Worm (Caenorhabditis elegans) whole organism, L3 larva: ENCODE measurements around the gene rpia-1.
A peak's percentile ranks its signal among the peaks of the same experiment; 100 is the strongest.

Source experiments
- R02D3.7 ChIP-seq: fragments of 150-350 bp; optimal IDR thresholded peaks from 2 replicates; lab custom pipeline; 2014; ENCODE audit warnings: missing biosample characterization, missing genetic modification characterization
- aly-2 ChIP-seq: fragments of 150-350 bp; optimal IDR thresholded peaks from 2 replicates; lab custom pipeline; 2014; ENCODE audit warnings: missing biosample characterization, missing genetic modification characterization
- ama-1 ChIP-seq: fragments of 150-350 bp; optimal IDR thresholded peaks from 2 replicates; lab custom pipeline; 2018
- ceh-16 ChIP-seq: sonication (generic microtip); optimal IDR thresholded peaks from 2 replicates; lab custom pipeline; 2017; ENCODE audit warnings: missing biosample characterization, missing genetic modification characterization
- ceh-28 ChIP-seq: fragments of 150-350 bp; optimal IDR thresholded peaks from 2 replicates; lab custom pipeline; 2014; ENCODE audit warnings: missing biosample characterization, missing genetic modification reagents, missing genetic modification characterization
- ceh-9 ChIP-seq: sonication (generic microtip); optimal IDR thresholded peaks from 2 replicates; lab custom pipeline; 2018; ENCODE audit warnings: missing biosample characterization, missing genetic modification characterization
- daf-12 ChIP-seq: fragments of 150-350 bp; optimal IDR thresholded peaks from 2 replicates; lab custom pipeline; 2014; ENCODE audit warnings: missing biosample characterization, missing genetic modification reagents, missing genetic modification characterization
- egl-27 ChIP-seq: sonication (generic microtip); optimal IDR thresholded peaks from 4 replicates; lab custom pipeline; 2017; ENCODE audit warnings: missing biosample characterization, missing genetic modification reagents, missing genetic modification characterization
- egl-5 ChIP-seq: fragments of 150-350 bp; optimal IDR thresholded peaks from 2 replicates; lab custom pipeline; 2017; ENCODE audit warnings: missing biosample characterization, missing genetic modification reagents, missing genetic modification characterization, inconsistent platforms
- elt-1 ChIP-seq: fragments of 150-350 bp; optimal IDR thresholded peaks from 2 replicates; lab custom pipeline; 2014; ENCODE audit warnings: missing biosample characterization, missing genetic modification characterization
- elt-2 ChIP-seq: sonication (generic microtip); optimal IDR thresholded peaks from 2 replicates; lab custom pipeline; 2016; ENCODE audit warnings: missing genetic modification reagents, mild to moderate bottlenecking, missing genetic modification characterization, missing compliant biosample characterization
- elt-3 ChIP-seq, 3 experiments: fragments of 150-350 bp in 1 of 3; sonication (generic microtip) in 2 of 3; optimal IDR thresholded peaks; 2 replicates in 2 of 3; 4 replicates in 1 of 3; lab custom pipeline; 2014 to 2017; ENCODE audit warnings: missing biosample characterization in 3 of 3, missing genetic modification characterization in 3 of 3
- eor-1 ChIP-seq, 2 experiments: fragments of 150-350 bp; optimal IDR thresholded peaks; 2 replicates each; lab custom pipeline; 2014 to 2018; ENCODE audit warnings: missing biosample characterization in 2 of 2, missing genetic modification characterization in 2 of 2
- fkh-2 ChIP-seq: fragments of 150-350 bp; optimal IDR thresholded peaks from 2 replicates; lab custom pipeline; 2014; ENCODE audit warnings: missing biosample characterization, missing genetic modification reagents, missing genetic modification characterization
- jun-1 ChIP-seq: fragments of 150-350 bp; optimal IDR thresholded peaks from 2 replicates; lab custom pipeline; 2014; ENCODE audit warnings: missing biosample characterization, missing genetic modification reagents, missing genetic modification characterization
- lin-15B ChIP-seq: fragments of 150-350 bp; optimal IDR thresholded peaks from 2 replicates; lab custom pipeline; 2014; ENCODE audit warnings: missing biosample characterization, missing genetic modification characterization
- lin-39 ChIP-seq: fragments of 150-350 bp; optimal IDR thresholded peaks from 2 replicates; lab custom pipeline; 2018; ENCODE audit warnings: missing biosample characterization, missing genetic modification reagents, missing genetic modification characterization
- lsy-12 ChIP-seq: sonication (generic microtip); optimal IDR thresholded peaks from 2 replicates; lab custom pipeline; 2016; ENCODE audit warnings: mild to moderate bottlenecking, missing genetic modification characterization, missing compliant biosample characterization
- mdl-1 ChIP-seq: fragments of 150-350 bp; optimal IDR thresholded peaks from 2 replicates; lab custom pipeline; 2014; ENCODE audit warnings: missing biosample characterization, missing genetic modification characterization
- mml-1 ChIP-seq: fragments of 150-350 bp; sonication (generic microtip); optimal IDR thresholded peaks from 3 replicates; lab custom pipeline; 2014; ENCODE audit warnings: missing biosample characterization, missing genetic modification characterization
- nfya-1 ChIP-seq: sonication (generic microtip); optimal IDR thresholded peaks from 2 replicates; lab custom pipeline; 2017; ENCODE audit warnings: missing genetic modification characterization, mild to moderate bottlenecking, missing compliant biosample characterization, antibody characterized with exemption, moderate library complexity; ENCODE audit not compliant: insufficient read depth
- nhr-11 ChIP-seq: fragments of 150-350 bp; optimal IDR thresholded peaks from 2 replicates; lab custom pipeline; 2014; ENCODE audit warnings: missing biosample characterization, missing genetic modification characterization
- nhr-12 ChIP-seq: fragments of 150-350 bp; optimal IDR thresholded peaks from 2 replicates; lab custom pipeline; 2014; ENCODE audit warnings: missing biosample characterization, missing genetic modification characterization
- nhr-23 ChIP-seq: fragments of 150-350 bp; optimal IDR thresholded peaks from 2 replicates; lab custom pipeline; 2014; ENCODE audit warnings: missing biosample characterization, missing genetic modification reagents, missing genetic modification characterization
- nhr-237 ChIP-seq: fragments of 150-350 bp; optimal IDR thresholded peaks from 2 replicates; lab custom pipeline; 2014; ENCODE audit warnings: missing biosample characterization, missing genetic modification characterization
- nhr-25 ChIP-seq: sonication (generic microtip); optimal IDR thresholded peaks from 2 replicates; lab custom pipeline; 2017; ENCODE audit warnings: missing biosample characterization, missing genetic modification characterization
- nhr-43 ChIP-seq: sonication (generic microtip); optimal IDR thresholded peaks from 2 replicates; lab custom pipeline; 2016; ENCODE audit warnings: mild to moderate bottlenecking, missing genetic modification characterization, missing compliant biosample characterization; ENCODE audit not compliant: poor library complexity, severe bottlenecking
- nhr-67 ChIP-seq: fragments of 150-350 bp; optimal IDR thresholded peaks from 2 replicates; lab custom pipeline; 2014; ENCODE audit warnings: missing biosample characterization, missing genetic modification characterization
- nhr-77 ChIP-seq: fragments of 150-350 bp; optimal IDR thresholded peaks from 2 replicates; lab custom pipeline; 2014; ENCODE audit warnings: missing biosample characterization, missing genetic modification characterization
- pha-4 ChIP-seq: fragments of 150-350 bp; optimal IDR thresholded peaks from 2 replicates; lab custom pipeline; 2014; ENCODE audit warnings: missing biosample characterization, missing genetic modification reagents, missing genetic modification characterization
- pqm-1 ChIP-seq: fragments of 150-350 bp; optimal IDR thresholded peaks from 2 replicates; lab custom pipeline; 2017; ENCODE audit warnings: missing biosample characterization, missing genetic modification characterization, inconsistent platforms
- sea-2 ChIP-seq: fragments of 150-350 bp; sonication (generic microtip); optimal IDR thresholded peaks from 4 replicates; lab custom pipeline; 2014; ENCODE audit warnings: missing biosample characterization, missing genetic modification reagents, missing genetic modification characterization
- skn-1 ChIP-seq: fragments of 150-350 bp; optimal IDR thresholded peaks from 2 replicates; lab custom pipeline; 2014; ENCODE audit warnings: missing biosample characterization, missing genetic modification characterization
- snpc-4 ChIP-seq: fragments of 150-350 bp; optimal IDR thresholded peaks from 2 replicates; lab custom pipeline; 2014; ENCODE audit warnings: missing biosample characterization, missing genetic modification characterization
- tbx-2 ChIP-seq: sonication (generic microtip); optimal IDR thresholded peaks from 2 replicates; lab custom pipeline; 2016; ENCODE audit warnings: mild to moderate bottlenecking, missing genetic modification characterization, missing compliant biosample characterization
- unc-39 ChIP-seq: sonication (generic microtip); optimal IDR thresholded peaks from 4 replicates; lab custom pipeline; 2017; ENCODE audit warnings: missing biosample characterization, missing genetic modification characterization
- unc-62 ChIP-seq: fragments of 150-350 bp; sonication (generic microtip); optimal IDR thresholded peaks from 4 replicates; lab custom pipeline; 2014; ENCODE audit warnings: missing biosample characterization, missing genetic modification reagents, missing genetic modification characterization

The rpia-1 gene

DNA sequence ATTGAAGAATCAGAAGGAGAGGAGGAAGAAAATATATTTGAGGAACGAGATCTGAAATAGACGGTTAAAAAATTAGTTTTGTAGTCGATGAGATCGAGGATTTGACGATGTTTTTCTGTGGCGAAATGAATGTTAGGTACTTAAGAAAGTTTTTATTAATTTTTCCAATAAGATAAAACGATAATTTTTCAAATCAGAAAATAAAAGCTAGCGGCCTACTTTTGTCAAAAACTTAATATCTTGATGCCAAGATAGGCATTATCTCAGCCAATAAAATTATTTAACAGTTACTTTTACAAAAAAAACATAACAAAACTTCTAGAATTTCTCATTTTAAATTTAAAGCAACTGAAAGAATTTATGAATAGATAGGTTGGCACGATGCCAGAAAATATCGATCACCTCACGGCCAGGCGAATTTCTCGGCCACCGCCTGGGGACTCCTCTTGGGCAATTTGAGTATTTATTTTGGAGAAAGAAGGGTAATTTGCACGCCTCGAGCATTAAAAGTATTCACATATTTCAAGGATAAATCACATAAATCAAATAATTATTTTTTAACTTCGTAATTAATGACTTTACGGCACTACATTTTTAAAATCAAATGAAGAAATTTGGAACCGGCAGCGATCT, 35.1 kb upstream of the rpia-1 start, which contains the start of gene fubl-2:
Gene fubl-2, minus strand, starts transcription at position 51 of the 633 bp plus-strand sequence.
- TF ChIP-seq nhr-11 (tag; lab: Kevin White, UChicago) (no peak), pqm-1 (tag; lab: Kevin White, UChicago) (peak; percentile 24), lsy-12 (tag; lab: Kevin White, UChicago) (no peak), skn-1 (no peak), lin-39 (peak; percentile 72), lin-15B (tag; lab: Kevin White, UChicago) (peak; percentile 82), nhr-237 (tag; lab: Kevin White, UChicago) (no peak), R02D3.7 (tag; lab: Kevin White, UChicago) (peak; percentile 44), ceh-9 (tag; lab: Kevin White, UChicago) (no peak), unc-62 (GFP tag; lab: Kevin White, UChicago) (no peak), egl-27 (tag; lab: Kevin White, UChicago) (no peak), snpc-4 (tag; lab: Kevin White, UChicago) (peak; percentile 58), sea-2 (GFP tag; lab: Kevin White, UChicago) (no peak), elt-2 (tag; lab: Kevin White, UChicago) (peak; percentile 35), nhr-23 (tag; lab: Kevin White, UChicago) (no peak), nfya-1 (tag; lab: Kevin White, UChicago) (peak; percentile 68), egl-5 (tag; lab: Kevin White, UChicago) (no peak), ceh-16 (tag; lab: Kevin White, UChicago) (no peak), nhr-77 (no peak), elt-3 (tag; optimal IDR thresholded peaks at IDR 0.05; lab: Kevin White, UChicago) (no peak), nhr-43 (tag; lab: Kevin White, UChicago) (peak; percentile 83), ama-1 (no peak), unc-39 (tag; lab: Kevin White, UChicago) (no peak), nhr-25 (peak; percentile 41), pha-4 (tag; lab: Kevin White, UChicago) (peak; percentile 71), eor-1 (tag; optimal IDR thresholded peaks at IDR 0.05; lab: Kevin White, UChicago) (no peak), nhr-12 (no peak), ceh-28 (peak; percentile 73)

ce11 chrIII:7090545-7090944, 32.4 kb upstream of the rpia-1 start, which contains the start of gene ZK418.10:
ZK418.10 (minus strand) TSS chrIII:7090692.
- TF ChIP-seq aly-2 (tag; lab: Kevin White, UChicago): no peak
- no peak for TF ChIP-seq ceh-16 (tag; lab: Kevin White, UChicago)
- no peak for TF ChIP-seq pha-4 (tag; lab: Kevin White, UChicago)
- no peak for TF ChIP-seq nhr-11 (tag; lab: Kevin White, UChicago)
- no peak for TF ChIP-seq tbx-2 (tag; lab: Kevin White, UChicago)
- no peak for TF ChIP-seq daf-12 (tag; lab: Kevin White, UChicago)
- no peak for TF ChIP-seq nhr-12
- TF ChIP-seq nhr-77: no peak

ce11 chrIII:7091042-7091441, 31.9 kb upstream of the rpia-1 start, which contains the start of gene ZK418.2:
ZK418.2 (plus strand) TSS chrIII:7091342.
- TF ChIP-seq nhr-11 (tag; lab: Kevin White, UChicago) (no peak), lsy-12 (tag; lab: Kevin White, UChicago) (no peak), eor-1 (tag; optimal IDR thresholded peaks at IDR 0.05; lab: Kevin White, UChicago) (no peak), nhr-23 (tag; lab: Kevin White, UChicago) (no peak), mdl-1 (tag; lab: Kevin White, UChicago) (no peak), pqm-1 (tag; lab: Kevin White, UChicago) (no peak), fkh-2 (tag; lab: Kevin White, UChicago) (no peak), elt-1 (no peak), nhr-12 (no peak), jun-1 (no peak), lin-39 (no peak), daf-12 (tag; lab: Kevin White, UChicago) (no peak), unc-39 (tag; lab: Kevin White, UChicago) (no peak), ama-1 (no peak), nhr-25 (no peak), aly-2 (tag; lab: Kevin White, UChicago) (no peak)

- TF ChIP-seq nhr-11 (tag; lab: Kevin White, UChicago) (peak; percentile 13), aly-2 (tag; lab: Kevin White, UChicago) (no peak), nhr-67 (tag; lab: Kevin White, UChicago) (no peak), mml-1 (tag; lab: Kevin White, UChicago) (no peak), lsy-12 (tag; lab: Kevin White, UChicago) (no peak)
Measured at ce11 chrIII:7095156-7095555, 27.8 kb upstream of the rpia-1 start, which contains the start of gene nhr-9. nhr-9 (plus strand) TSS chrIII:7095462.
